Worm (Caenorhabditis elegans): ENCODE data around the gene H10D18.5.

H10D18.5 gene

ce11 chrV:3773618-3774017 lies 57.9 kb downstream of the H10D18.5 start:
- no peak for TF ChIP-seq nhr-28 (tag; optimal IDR thresholded peaks at IDR 0.05)
- no peak for TF ChIP-seq zip-8 (tag; optimal IDR thresholded peaks at IDR 0.05)
- TF ChIP-seq mep-1 (tag; optimal IDR thresholded peaks at IDR 0.05) = no peak

ce11 chrV:3771437-3772256 lies 59.9 kb downstream of the H10D18.5 start, which contains the start of the genes R08E5.1 and rips-1:
Gene R08E5.1, minus strand, starts transcription at chrV:3771518.
Gene rips-1, plus strand, starts transcription at chrV:3772021.
- TF ChIP-seq nhr-12 (tag; optimal IDR thresholded peaks at IDR 0.05) = no peak
- TF ChIP-seq unc-39 (tag; optimal IDR thresholded peaks at IDR 0.05) = no peak
- no peak for TF ChIP-seq lin-32 (GFP tag; optimal IDR thresholded peaks at IDR 0.05)
- no peak for TF ChIP-seq ces-1 (GFP tag; optimal IDR thresholded peaks at IDR 0.05)
- TF ChIP-seq ham-2 (GFP tag; optimal IDR thresholded peaks at IDR 0.05) = no peak
- no peak for TF ChIP-seq hlh-1 (tag; optimal IDR thresholded peaks at IDR 0.05)
- no peak for TF ChIP-seq flh-1 (GFP tag; optimal IDR thresholded peaks at IDR 0.05)
- TF ChIP-seq lin-13 (tag; optimal IDR thresholded peaks at IDR 0.05) = no peak
- no peak for TF ChIP-seq pha-4 (tag; optimal IDR thresholded peaks at IDR 0.05)
- TF ChIP-seq unc-62 (GFP tag; optimal IDR thresholded peaks at IDR 0.05) = no peak
- TF ChIP-seq ceh-83 (GFP tag; optimal IDR thresholded peaks at IDR 0.05) = no peak
- TF ChIP-seq mab-5 (tag; optimal IDR thresholded peaks at IDR 0.05) = no peak
- TF ChIP-seq nhr-28 (tag; optimal IDR thresholded peaks at IDR 0.05) = no peak
- no peak for TF ChIP-seq elt-1 (tag; optimal IDR thresholded peaks at IDR 0.05; ENCODE audit: borderline replicate concordance, insufficient read depth)
- no peak for TF ChIP-seq M03D4.4 (tag; optimal IDR thresholded peaks at IDR 0.05)
- no peak for TF ChIP-seq ztf-11 (tag; optimal IDR thresholded peaks at IDR 0.05)
- TF ChIP-seq nhr-76 (tag; optimal IDR thresholded peaks at IDR 0.05) = no peak
- no peak for TF ChIP-seq blmp-1 (tag; optimal IDR thresholded peaks at IDR 0.05)
- no peak for TF ChIP-seq drap-1 (GFP tag; optimal IDR thresholded peaks at IDR 0.05)
- TF ChIP-seq nhr-237 (tag; optimal IDR thresholded peaks at IDR 0.05) = no peak

ce11 chrV:3768270-3768669 lies 63.2 kb downstream of the H10D18.5 start, which contains the start of gene R08E5.4:
Gene R08E5.4, plus strand, starts transcription at chrV:3768570.
- TF ChIP-seq ztf-11 (tag; optimal IDR thresholded peaks at IDR 0.05) (no peak), lin-13 (tag; optimal IDR thresholded peaks at IDR 0.05) (no peak), cnd-1 (tag; optimal IDR thresholded peaks at IDR 0.05) (no peak), zip-8 (tag; optimal IDR thresholded peaks at IDR 0.05) (no peak)

- TF ChIP-seq M03D4.4 (tag; optimal IDR thresholded peaks at IDR 0.05) (no peak), ces-1 (GFP tag; optimal IDR thresholded peaks at IDR 0.05) (no peak), ceh-39 (tag; optimal IDR thresholded peaks at IDR 0.05) (no peak), elt-1 (tag; optimal IDR thresholded peaks at IDR 0.05; ENCODE audit: borderline replicate concordance, insufficient read depth) (no peak), blmp-1 (tag; optimal IDR thresholded peaks at IDR 0.05) (no peak), mep-1 (tag; optimal IDR thresholded peaks at IDR 0.05) (no peak), elt-3 (tag; optimal IDR thresholded peaks at IDR 0.05) (no peak), ceh-83 (GFP tag; optimal IDR thresholded peaks at IDR 0.05) (no peak), hlh-1 (tag; optimal IDR thresholded peaks at IDR 0.05) (no peak), nhr-2 (tag; optimal IDR thresholded peaks at IDR 0.05) (no peak), pha-4 (tag; optimal IDR thresholded peaks at IDR 0.05) (no peak), sem-2 (GFP tag; optimal IDR thresholded peaks at IDR 0.05) (no peak), unc-62 (GFP tag; optimal IDR thresholded peaks at IDR 0.05) (no peak)
These were observed 64.6 kb downstream of the H10D18.5 start, which contains the start of gene Y39H10A.1 for ce11 chrV:3766904-3767303. Gene Y39H10A.1, plus strand, starts transcription at chrV:3767204.
